Fruit fly (Drosophila melanogaster): ENCODE measurements around the gene Prosbeta4.

Prosbeta4 gene

DNA sequence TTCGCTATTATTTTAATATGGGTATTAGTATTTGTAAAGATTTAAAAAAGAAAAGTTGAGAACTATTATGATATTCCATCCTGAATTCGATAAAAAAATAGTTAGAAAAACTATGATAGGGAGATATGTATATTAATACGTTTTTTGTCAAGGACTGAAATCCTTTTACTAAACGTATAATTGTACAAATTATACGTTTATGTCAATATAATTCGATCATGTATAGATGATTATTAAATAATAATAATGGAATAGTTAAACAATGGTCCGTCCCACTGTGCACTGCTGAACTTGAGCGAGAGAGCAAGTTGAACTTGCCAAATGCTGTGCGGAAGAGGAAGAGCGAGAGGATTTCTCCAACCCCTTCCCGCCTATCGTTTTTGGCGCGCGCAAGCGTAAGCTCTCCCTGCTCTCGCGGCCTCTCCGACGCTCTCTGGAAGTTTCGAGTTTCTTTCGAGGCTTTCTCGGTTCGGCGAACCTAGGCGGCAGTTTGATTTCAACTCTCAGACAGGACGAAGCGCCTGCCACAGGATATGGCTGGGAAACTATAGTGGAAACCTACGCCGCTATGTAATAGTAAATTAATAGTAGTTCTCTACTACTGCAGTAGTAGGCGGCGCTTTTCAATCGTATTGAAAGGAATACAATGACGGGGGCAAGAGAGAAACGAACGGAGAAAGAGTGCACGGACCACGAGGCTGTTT, 46.9 kb downstream of the Prosbeta4 start (continued):
- TF ChIP-seq CG10654 (GFP tag; optimal IDR thresholded peaks at IDR 0.05), result peak; percentile 24
- TF ChIP-seq CG13624 (GFP tag; optimal IDR thresholded peaks at IDR 0.05), result no peak
- TF ChIP-seq gcm2 (GFP tag; optimal IDR thresholded peaks at IDR 0.05), result no peak
- TF ChIP-seq lov (optimal IDR thresholded peaks at IDR 0.05), result no peak
- TF ChIP-seq lov (GFP tag; IDR thresholded peaks at IDR 0.05), result no peak
- TF ChIP-seq CG1792 (GFP tag; optimal IDR thresholded peaks at IDR 0.05), result no peak
- no peak for TF ChIP-seq CG8478 (optimal IDR thresholded peaks at IDR 0.05)
- TF ChIP-seq grau (tag; optimal IDR thresholded peaks at IDR 0.05), result peak; percentile 83
- TF ChIP-seq croc (GFP tag; conservative IDR thresholded peaks at IDR 0.05), result 0 out of 3 replicates have a peak, but pooled peaks have one; percentile 16
- TF ChIP-seq Jarid2 (GFP tag; optimal IDR thresholded peaks at IDR 0.05), result peak; percentile 34
- no peak for TF ChIP-seq pzg (GFP tag; optimal IDR thresholded peaks at IDR 0.05)
- no peak for TF ChIP-seq CG15696 (tag; optimal IDR thresholded peaks at IDR 0.05)
- no peak for TF ChIP-seq CG11398 (GFP tag; optimal IDR thresholded peaks at IDR 0.05)
- TF ChIP-seq CG6765 (GFP tag; optimal IDR thresholded peaks at IDR 0.05), result no peak
- TF ChIP-seq CG10147 (GFP tag; optimal IDR thresholded peaks at IDR 0.05), result peak; percentile 70
- peak; percentile 47 for TF ChIP-seq kah (GFP tag; optimal IDR thresholded peaks at IDR 0.05)
- no peak for TF ChIP-seq cato (GFP tag; optimal IDR thresholded peaks at IDR 0.05; ENCODE audit: borderline replicate concordance)
- peak; percentile 58 for TF ChIP-seq Hr3 (GFP tag; optimal IDR thresholded peaks at IDR 0.05)
- TF ChIP-seq CG32772 (GFP tag; IDR thresholded peaks at IDR 0.05), result 0 out of 2 replicates have a peak, but pooled peaks have one; percentile 4
- no peak for TF ChIP-seq NK7.1 (GFP tag; optimal IDR thresholded peaks at IDR 0.05)
- TF ChIP-seq ERR (GFP tag; optimal IDR thresholded peaks at IDR 0.05), result no peak
- TF ChIP-seq prd (optimal IDR thresholded peaks at IDR 0.05), result no peak
- TF ChIP-seq prd (GFP tag; IDR thresholded peaks at IDR 0.05), result 0 out of 3 replicates have a peak, but pooled peaks have one; percentile 24
- no peak for TF ChIP-seq HLHmδ (GFP tag; optimal IDR thresholded peaks at IDR 0.05)
- TF ChIP-seq ATbp (GFP tag; optimal IDR thresholded peaks at IDR 0.05), result peak; percentile 41
- TF ChIP-seq CG18599 (GFP tag; optimal IDR thresholded peaks at IDR 0.05), result peak; percentile 75
- TF ChIP-seq CG34376 (GFP tag; optimal IDR thresholded peaks at IDR 0.05), result peak; percentile 41
- peak; percentile 63 for TF ChIP-seq unpg (GFP tag; optimal IDR thresholded peaks at IDR 0.05)
- no peak for TF ChIP-seq mirr (GFP tag; optimal IDR thresholded peaks at IDR 0.05)
- no peak for TF ChIP-seq onecut (GFP tag; IDR thresholded peaks at IDR 0.05)
- TF ChIP-seq CG12744 (GFP tag; optimal IDR thresholded peaks at IDR 0.05), result no peak
- no peak for TF ChIP-seq dm (GFP tag; optimal IDR thresholded peaks at IDR 0.05)
- TF ChIP-seq sim (GFP tag; IDR thresholded peaks at IDR 0.05), result no peak
- peak; percentile 65 for TF ChIP-seq CG3281 (GFP tag; optimal IDR thresholded peaks at IDR 0.05)
- TF ChIP-seq Sox102F (GFP tag; optimal IDR thresholded peaks at IDR 0.05), result peak; percentile 58
- peak; percentile 63 for TF ChIP-seq Deaf1 (tag; optimal IDR thresholded peaks at IDR 0.05)
- TF ChIP-seq CG10209 (GFP tag; optimal IDR thresholded peaks at IDR 0.05), result peak; percentile 47
- TF ChIP-seq CG7372 (GFP tag; IDR thresholded peaks at IDR 0.05), result 0 out of 2 replicates have a peak, but pooled peaks have one; percentile 18
- no peak for TF ChIP-seq tgo (GFP tag; IDR thresholded peaks at IDR 0.05)
- TF ChIP-seq fd96Cb (tag; optimal IDR thresholded peaks at IDR 0.05), result peak; percentile 65
- TF ChIP-seq Sry-δ (GFP tag; optimal IDR thresholded peaks at IDR 0.05), result no peak
- no peak for TF ChIP-seq lilli (GFP tag; optimal IDR thresholded peaks at IDR 0.05)
- TF ChIP-seq CG12391 (tag; optimal IDR thresholded peaks at IDR 0.05), result peak; percentile 63
- TF ChIP-seq CG15269 (tag; optimal IDR thresholded peaks at IDR 0.05), result peak; percentile 77
- TF ChIP-seq lab (GFP tag; optimal IDR thresholded peaks at IDR 0.05), result peak; percentile 71
- peak; percentile 87 for TF ChIP-seq CG18262 (tag; optimal IDR thresholded peaks at IDR 0.05)
- TF ChIP-seq exex (tag; optimal IDR thresholded peaks at IDR 0.05), result no peak
- peak; percentile 78 for TF ChIP-seq CG10979 (tag; optimal IDR thresholded peaks at IDR 0.05)
- TF ChIP-seq kay (GFP tag; optimal IDR thresholded peaks at IDR 0.05), result peak; percentile 15
- no peak for TF ChIP-seq CG30431 (GFP tag; optimal IDR thresholded peaks at IDR 0.05)

Data from whole organism, embryonic.